In the genomic region with DNA sequence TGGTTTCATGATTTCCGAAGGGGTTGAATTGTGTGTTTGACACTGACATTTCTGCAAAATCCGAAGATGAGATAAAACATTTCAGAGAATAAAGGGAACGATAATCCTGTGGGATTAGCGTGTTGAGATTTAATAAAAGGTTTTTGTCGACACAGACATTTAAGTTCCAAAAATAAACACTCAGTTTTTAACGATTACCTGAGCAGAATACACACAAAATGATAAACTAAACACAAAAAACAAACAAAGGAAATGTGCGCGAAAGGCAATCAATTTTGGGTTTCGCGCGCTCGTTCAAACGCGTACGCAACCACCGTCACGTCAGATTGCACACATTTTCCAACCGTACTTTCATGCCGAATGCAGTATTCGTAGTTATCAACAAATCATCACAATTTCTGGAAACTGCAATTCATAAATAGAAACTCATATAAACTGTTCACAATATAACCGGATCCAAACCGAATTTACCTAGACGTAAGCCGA, we compare ENCODE assay signal across 7 worm cellular contexts.
TF ChIP-seq lines count a peak whose summit lies in the region.

A gene (minus strand): TSS at position 51 of the 486 bp plus-strand sequence.

TF ChIP-seq in whole organism, L1 larva, 84 proteins besides CTCF, POLR2A, EP300 and RAD21 (continues in another document):
- TF ChIP-seq nhr-11 (tag; optimal IDR thresholded peaks at IDR 0.05; lab: Kevin White, UChicago) (no peak), ceh-82 (tag; optimal IDR thresholded peaks at IDR 0.05; lab: Kevin White, UChicago) (peak in 1 of 3 experiments; percentile 57), fkh-4 (tag; optimal IDR thresholded peaks at IDR 0.05; lab: Kevin White, UChicago; ENCODE audit: borderline replicate concordance) (no peak), nhr-90 (tag; optimal IDR thresholded peaks at IDR 0.05; lab: Kevin White, UChicago; ENCODE audit: poor library complexity) (peak; percentile 30), blmp-1 (tag; optimal IDR thresholded peaks at IDR 0.05; lab: Kevin White, UChicago) (peak; percentile 42), nhr-237 (tag; optimal IDR thresholded peaks at IDR 0.05; lab: Kevin White, UChicago) (no peak), efl-1 (optimal IDR thresholded peaks at IDR 0.05; lab: Kevin White, UChicago) (peak; percentile 93 to 94), efl-1 (GFP tag; optimal IDR thresholded peaks at IDR 0.05 in 1 of 2; lab: Kevin White, UChicago) (peak; percentile 93 to 99), tbx-2 (tag; optimal IDR thresholded peaks at IDR 0.05; lab: Kevin White, UChicago) (peak; percentile 36), unc-30 (tag; optimal IDR thresholded peaks at IDR 0.05; lab: Kevin White, UChicago) (no peak), fos-1 (tag; optimal IDR thresholded peaks at IDR 0.05; lab: Kevin White, UChicago) (peak; percentile 19)

TF ChIP-seq in whole organism, L2 larva, 48 proteins besides CTCF, POLR2A, EP300 and RAD21 (continues in another document):
- TF ChIP-seq ceh-82 (tag; optimal IDR thresholded peaks at IDR 0.05; lab: Kevin White, UChicago) (no peak), nhr-129 (tag; optimal IDR thresholded peaks at IDR 0.05; lab: Kevin White, UChicago) (peak; percentile 49), ama-1 (optimal IDR thresholded peaks at IDR 0.05; lab: Kevin White, UChicago) (no peak), R02D3.7 (tag; optimal IDR thresholded peaks at IDR 0.05; lab: Kevin White, UChicago) (no peak), Y55F3AM.14 (GFP tag; optimal IDR thresholded peaks at IDR 0.05; lab: Kevin White, UChicago) (no peak), mbf-1 (tag; optimal IDR thresholded peaks at IDR 0.05; lab: Kevin White, UChicago) (no peak), unc-39 (tag; optimal IDR thresholded peaks at IDR 0.05; lab: Kevin White, UChicago) (no peak), unc-55 (GFP tag; optimal IDR thresholded peaks at IDR 0.05; lab: Kevin White, UChicago) (peak; percentile 72), lin-13 (GFP tag; optimal IDR thresholded peaks at IDR 0.05; lab: Kevin White, UChicago) (peak; percentile 23), ztf-11 (tag; optimal IDR thresholded peaks at IDR 0.05; lab: Kevin White, UChicago) (no peak), ztf-1 (GFP tag; conservative IDR thresholded peaks at IDR 0.05; lab: Robert Waterston, UW) (no peak), C34F6.9 (tag; optimal IDR thresholded peaks at IDR 0.05; lab: Kevin White, UChicago) (peak; percentile 19), lsy-2 (tag; optimal IDR thresholded peaks at IDR 0.05; lab: Kevin White, UChicago) (peak in 1 of 2 experiments; percentile 86)

TF ChIP-seq in whole organism, L3 larva, 47 proteins besides CTCF, POLR2A, EP300 and RAD21 (continues in another document):
- TF ChIP-seq snpc-4 (tag; optimal IDR thresholded peaks at IDR 0.05; lab: Kevin White, UChicago), result no peak
- no peak for TF ChIP-seq egl-5 (tag; optimal IDR thresholded peaks at IDR 0.05; lab: Kevin White, UChicago)
- no peak for TF ChIP-seq eor-1 (tag; optimal IDR thresholded peaks at IDR 0.05; lab: Kevin White, UChicago)
- TF ChIP-seq lin-39 (tag; optimal IDR thresholded peaks at IDR 0.05; lab: Kevin White, UChicago), result peak; percentile 45
- no peak for TF ChIP-seq jun-1 (tag; optimal IDR thresholded peaks at IDR 0.05; lab: Kevin White, UChicago)
- peak; percentile 10 for TF ChIP-seq nhr-25 (tag; optimal IDR thresholded peaks at IDR 0.05; lab: Kevin White, UChicago)
- no peak for TF ChIP-seq egl-27 (tag; optimal IDR thresholded peaks at IDR 0.05; lab: Kevin White, UChicago)
- no peak for TF ChIP-seq mml-1 (tag; optimal IDR thresholded peaks at IDR 0.05; lab: Kevin White, UChicago)
- TF ChIP-seq ztf-11 (tag; optimal IDR thresholded peaks at IDR 0.05; lab: Kevin White, UChicago), result no peak
- TF ChIP-seq pha-4 (tag; optimal IDR thresholded peaks at IDR 0.05; lab: Kevin White, UChicago), result peak; percentile 92
- TF ChIP-seq sea-2 (GFP tag; optimal IDR thresholded peaks at IDR 0.05; lab: Kevin White, UChicago), result no peak
- TF ChIP-seq mdl-1 (tag; optimal IDR thresholded peaks at IDR 0.05; lab: Kevin White, UChicago), result no peak
- TF ChIP-seq nhr-12 (tag; optimal IDR thresholded peaks at IDR 0.05; lab: Kevin White, UChicago), result no peak

TF ChIP-seq in whole organism, L4 larva, 104 proteins besides CTCF, POLR2A, EP300 and RAD21 (continues in another document):
- TF ChIP-seq hlh-11 (tag; optimal IDR thresholded peaks at IDR 0.05; lab: Kevin White, UChicago) (peak; percentile 37), mes-2 (tag; optimal IDR thresholded peaks at IDR 0.05; lab: Kevin White, UChicago; ENCODE audit: poor library complexity, severe bottlenecking) (peak; percentile 79), unc-62 (GFP tag; optimal IDR thresholded peaks at IDR 0.05 in 1 of 2; lab: Kevin White, UChicago) (peak in 1 of 2 experiments; percentile 79), unc-62 (tag; optimal IDR thresholded peaks at IDR 0.05; lab: Kevin White, UChicago) (no peak), unc-130 (GFP tag; optimal IDR thresholded peaks at IDR 0.05; lab: Kevin White, UChicago) (peak; percentile 47), snpc-1.2 (GFP tag; IDR thresholded peaks at IDR 0.05; lab: Robert Waterston, UW) (peak; percentile 76), ceh-44 (GFP tag; IDR thresholded peaks at IDR 0.05; lab: Robert Waterston, UW) (no peak), nhr-6 (tag; optimal IDR thresholded peaks at IDR 0.05; lab: Kevin White, UChicago) (peak; percentile 1), daf-16 (GFP tag; optimal IDR thresholded peaks at IDR 0.05; lab: Kevin White, UChicago) (no peak), daf-16 (tag; optimal IDR thresholded peaks at IDR 0.05; lab: Kevin White, UChicago) (peak; percentile 51), egl-43 (GFP tag; IDR thresholded peaks at IDR 0.05; lab: Robert Waterston, UW) (no peak), lin-29 (GFP tag; IDR thresholded peaks at IDR 0.05; lab: Robert Waterston, UW) (no peak), F49E8.2 (tag; optimal IDR thresholded peaks at IDR 0.05; lab: Kevin White, UChicago; ENCODE audit: borderline replicate concordance) (no peak)

TF ChIP-seq in whole organism, late embryonic, 69 proteins besides CTCF, POLR2A, EP300 and RAD21:
- TF ChIP-seq dve-1 (tag; optimal IDR thresholded peaks at IDR 0.05; lab: Kevin White, UChicago), result peak; percentile 29
- no peak for TF ChIP-seq elt-4 (tag; optimal IDR thresholded peaks at IDR 0.05; lab: Kevin White, UChicago)
- peak; percentile 2 for TF ChIP-seq tbx-2 (tag; optimal IDR thresholded peaks at IDR 0.05; lab: Kevin White, UChicago)

TF ChIP-seq in whole organism, mixed stage, embryonic, 35 proteins besides CTCF, POLR2A, EP300 and RAD21:
- TF ChIP-seq pha-4 (tag; optimal IDR thresholded peaks at IDR 0.05; lab: Kevin White, UChicago), result peak; percentile 10
- TF ChIP-seq lsy-2 (tag; optimal IDR thresholded peaks at IDR 0.05; lab: Kevin White, UChicago), result peak; percentile 82
- TF ChIP-seq sptf-1 (tag; optimal IDR thresholded peaks at IDR 0.05; lab: Kevin White, UChicago), result no peak
- TF ChIP-seq mls-2 (tag; optimal IDR thresholded peaks at IDR 0.05; lab: Kevin White, UChicago), result peak; percentile 29
- TF ChIP-seq mep-1 (tag; optimal IDR thresholded peaks at IDR 0.05; lab: Kevin White, UChicago), result peak; percentile 11
- TF ChIP-seq ces-1 (GFP tag; optimal IDR thresholded peaks at IDR 0.05; lab: Kevin White, UChicago), result peak; percentile 6
- peak; percentile 24 for TF ChIP-seq drap-1 (GFP tag; optimal IDR thresholded peaks at IDR 0.05; lab: Kevin White, UChicago)
- TF ChIP-seq zip-8 (tag; optimal IDR thresholded peaks at IDR 0.05; lab: Kevin White, UChicago), result no peak

TF ChIP-seq in whole organism, young adult, 124 proteins besides CTCF, POLR2A, EP300 and RAD21 (continues in another document):
- TF ChIP-seq F57A8.1 (GFP tag; optimal IDR thresholded peaks at IDR 0.05; lab: Kevin White, UChicago), result no peak
- peak; percentile 60 for TF ChIP-seq mcd-1 (GFP tag; IDR thresholded peaks at IDR 0.05; lab: Robert Waterston, UW)
- TF ChIP-seq egl-18 (GFP tag; IDR thresholded peaks at IDR 0.05; lab: Robert Waterston, UW), result no peak
- no peak for TF ChIP-seq F55B11.4 (tag; optimal IDR thresholded peaks at IDR 0.05; lab: Kevin White, UChicago; ENCODE audit: borderline replicate concordance, insufficient read depth)
- TF ChIP-seq ztf-22 (GFP tag; optimal IDR thresholded peaks at IDR 0.05; lab: Kevin White, UChicago), result no peak
- TF ChIP-seq gei-17 (GFP tag; optimal IDR thresholded peaks at IDR 0.05; lab: Kevin White, UChicago), result no peak
- TF ChIP-seq pbrm-1 (GFP tag; IDR thresholded peaks at IDR 0.05; lab: Robert Waterston, UW), result peak; percentile 75
- no peak for TF ChIP-seq sdz-38 (tag; optimal IDR thresholded peaks at IDR 0.05; lab: Kevin White, UChicago)
- TF ChIP-seq nhr-80 (tag; optimal IDR thresholded peaks at IDR 0.05; lab: Kevin White, UChicago), result peak; percentile 1
- no peak for TF ChIP-seq bed-1 (GFP tag; IDR thresholded peaks at IDR 0.05; lab: Robert Waterston, UW)
- no peak for TF ChIP-seq repo-1 (tag; optimal IDR thresholded peaks at IDR 0.05; lab: Kevin White, UChicago)
- no peak for TF ChIP-seq ceh-100 (GFP tag; IDR thresholded peaks at IDR 0.05; lab: Robert Waterston, UW)
- TF ChIP-seq F23B12.7 (tag; optimal IDR thresholded peaks at IDR 0.05; lab: Kevin White, UChicago; ENCODE audit: insufficient read depth), result no peak
- peak; percentile 8 for TF ChIP-seq ZK185.1 (tag; optimal IDR thresholded peaks at IDR 0.05; lab: Kevin White, UChicago; ENCODE audit: poor library complexity, severe bottlenecking)
- TF ChIP-seq lin-26 (GFP tag; IDR thresholded peaks at IDR 0.05; lab: Robert Waterston, UW), result no peak
- TF ChIP-seq unc-62 (GFP tag; optimal IDR thresholded peaks at IDR 0.05; lab: Kevin White, UChicago), result no peak
- TF ChIP-seq ekl-4 (GFP tag; IDR thresholded peaks at IDR 0.05; lab: Robert Waterston, UW), result peak; percentile 74
- no peak for TF ChIP-seq snpc-1.1 (tag; optimal IDR thresholded peaks at IDR 0.05; lab: Kevin White, UChicago; ENCODE audit: insufficient read depth)
- peak; percentile 83 for TF ChIP-seq lsl-1 (GFP tag; optimal IDR thresholded peaks at IDR 0.05; lab: Kevin White, UChicago)
- TF ChIP-seq rec-8 (tag; optimal IDR thresholded peaks at IDR 0.05; lab: Kevin White, UChicago), result no peak
- peak; percentile 96 for TF ChIP-seq D2030.7 (GFP tag; IDR thresholded peaks at IDR 0.05; lab: Robert Waterston, UW)
- TF ChIP-seq mes-4 (tag; optimal IDR thresholded peaks at IDR 0.05; lab: Kevin White, UChicago), result no peak
- no peak for TF ChIP-seq akir-1 (GFP tag; optimal IDR thresholded peaks at IDR 0.05; lab: Kevin White, UChicago)
- peak; percentile 50; the same call in 1 of the 2 replicates for TF ChIP-seq aptf-2 (GFP tag; conservative IDR thresholded peaks at IDR 0.05; lab: Robert Waterston, UW)
- no peak for TF ChIP-seq die-1 (tag; optimal IDR thresholded peaks at IDR 0.05; lab: Kevin White, UChicago)
- TF ChIP-seq B0261.1 (tag; optimal IDR thresholded peaks at IDR 0.05; lab: Kevin White, UChicago), result no peak
- TF ChIP-seq tbx-9 (tag; optimal IDR thresholded peaks at IDR 0.05; lab: Kevin White, UChicago; ENCODE audit: borderline replicate concordance), result no peak
- no peak for TF ChIP-seq Y56A3A.18 (GFP tag; IDR thresholded peaks at IDR 0.05; lab: Robert Waterston, UW)
- no peak for TF ChIP-seq ceh-40 (GFP tag; IDR thresholded peaks at IDR 0.05; lab: Robert Waterston, UW)
- no peak for TF ChIP-seq chd-7 (tag; optimal IDR thresholded peaks at IDR 0.05; lab: Kevin White, UChicago)
- TF ChIP-seq aptf-3 (GFP tag; IDR thresholded peaks at IDR 0.05; lab: Robert Waterston, UW), result no peak
